Fruit fly (Drosophila melanogaster): Measurements from ENCODE around the gene dop.

dop gene

DNA sequence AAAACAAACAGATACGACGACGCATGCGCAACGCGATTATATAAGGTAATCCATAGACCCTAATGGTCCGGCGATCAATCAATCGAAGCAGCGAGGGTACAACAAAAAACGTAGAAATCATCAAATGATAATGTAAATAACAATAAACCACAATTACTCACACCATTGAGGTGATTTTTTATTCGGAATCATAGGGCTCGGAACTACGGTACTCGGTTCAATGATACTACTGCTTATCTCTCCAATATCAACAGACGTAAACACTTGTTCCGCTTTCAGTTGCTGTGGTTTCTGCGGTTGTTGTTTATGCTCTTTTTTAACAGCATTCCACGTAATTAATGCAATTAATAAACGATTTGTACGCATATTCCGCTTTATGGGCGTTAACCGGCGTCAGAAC, 32.1 kb downstream of the dop start:
- TF ChIP-seq Hr83 (GFP tag; optimal IDR thresholded peaks at IDR 0.05; ENCODE audit: poor library complexity, severe bottlenecking) (no peak), CG32264 (GFP tag; optimal IDR thresholded peaks at IDR 0.05) (no peak), psq (GFP tag; optimal IDR thresholded peaks at IDR 0.05) (no peak), HLH106 (tag; optimal IDR thresholded peaks at IDR 0.05) (no peak), CrebA (GFP tag; optimal IDR thresholded peaks at IDR 0.05; ENCODE audit: borderline replicate concordance) (no peak), Rel (GFP tag; optimal IDR thresholded peaks at IDR 0.05) (no peak), Rel (tag; optimal IDR thresholded peaks at IDR 0.05) (no peak), Hr78 (GFP tag; optimal IDR thresholded peaks at IDR 0.05) (no peak), Dfd (GFP tag; optimal IDR thresholded peaks at IDR 0.05) (no peak), br (GFP tag; optimal IDR thresholded peaks at IDR 0.05) (no peak), N (GFP tag; optimal IDR thresholded peaks at IDR 0.05) (no peak), tai (GFP tag; optimal IDR thresholded peaks at IDR 0.05) (no peak), lola (GFP tag; optimal IDR thresholded peaks at IDR 0.05) (no peak), OdsH (GFP tag; optimal IDR thresholded peaks at IDR 0.05) (no peak), dsf (GFP tag; optimal IDR thresholded peaks at IDR 0.05; ENCODE audit: borderline replicate concordance) (no peak), fru (GFP tag; optimal IDR thresholded peaks at IDR 0.05) (no peak), ey (GFP tag; optimal IDR thresholded peaks at IDR 0.05) (no peak), CG9705 (GFP tag; optimal IDR thresholded peaks at IDR 0.05) (no peak), dl (GFP tag; optimal IDR thresholded peaks at IDR 0.05; ENCODE audit: insufficient read depth in 1 of 2, partially characterized antibody in 2 of 2) (no peak)

- TF ChIP-seq Hr78 (GFP tag; optimal IDR thresholded peaks at IDR 0.05) (no peak), dl (GFP tag; optimal IDR thresholded peaks at IDR 0.05; ENCODE audit: insufficient read depth in 1 of 2, partially characterized antibody in 2 of 2) (no peak), Abd-B (GFP tag; optimal IDR thresholded peaks at IDR 0.05) (no peak), ey (GFP tag; optimal IDR thresholded peaks at IDR 0.05) (no peak), Hnf4 (GFP tag; optimal IDR thresholded peaks at IDR 0.05) (no peak), OdsH (GFP tag; optimal IDR thresholded peaks at IDR 0.05) (no peak), h (GFP tag; optimal IDR thresholded peaks at IDR 0.05) (no peak)
Measured at dm6 chr3L:15599190-15599589, 33.4 kb downstream of the dop start.

DNA sequence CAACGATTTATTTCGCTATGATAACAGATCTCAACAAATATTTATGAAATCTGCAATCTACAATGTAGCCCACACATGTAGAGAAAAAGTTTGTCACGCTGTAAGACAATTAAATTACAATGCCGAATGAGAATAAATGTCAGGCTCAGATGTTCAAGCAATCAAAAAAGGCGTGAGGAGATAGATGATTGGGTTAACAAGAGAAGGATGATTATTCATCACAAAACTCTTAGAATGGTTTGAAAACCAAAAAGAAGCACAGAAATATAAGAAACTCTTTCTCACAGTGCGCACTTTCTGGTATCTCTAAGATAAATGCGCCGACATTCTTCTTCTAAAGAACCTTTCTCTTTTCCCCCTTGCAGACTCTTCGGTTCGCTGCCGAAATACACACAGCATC, 34.2 kb downstream of the dop start:
- TF ChIP-seq Dfd (GFP tag; optimal IDR thresholded peaks at IDR 0.05) (no peak), Vsx2 (GFP tag; optimal IDR thresholded peaks at IDR 0.05; ENCODE audit: partially characterized antibody) (no peak), woc (GFP tag; optimal IDR thresholded peaks at IDR 0.05) (no peak), Rel (GFP tag; optimal IDR thresholded peaks at IDR 0.05) (no peak), Rel (tag; optimal IDR thresholded peaks at IDR 0.05) (no peak), sage (GFP tag; optimal IDR thresholded peaks at IDR 0.05) (no peak), tai (GFP tag; optimal IDR thresholded peaks at IDR 0.05) (no peak), Mio (GFP tag; optimal IDR thresholded peaks at IDR 0.05) (no peak), brk (GFP tag; optimal IDR thresholded peaks at IDR 0.05) (no peak), CG9705 (GFP tag; optimal IDR thresholded peaks at IDR 0.05) (no peak), HLH106 (tag; optimal IDR thresholded peaks at IDR 0.05) (no peak), br (GFP tag; optimal IDR thresholded peaks at IDR 0.05) (no peak), h (GFP tag; optimal IDR thresholded peaks at IDR 0.05) (no peak), CrebA (GFP tag; optimal IDR thresholded peaks at IDR 0.05; ENCODE audit: borderline replicate concordance) (no peak), jim (GFP tag; optimal IDR thresholded peaks at IDR 0.05) (no peak), rgr (GFP tag; optimal IDR thresholded peaks at IDR 0.05) (no peak), fru (GFP tag; optimal IDR thresholded peaks at IDR 0.05) (no peak), OdsH (GFP tag; optimal IDR thresholded peaks at IDR 0.05) (no peak), psq (GFP tag; optimal IDR thresholded peaks at IDR 0.05) (no peak), usp (GFP tag; optimal IDR thresholded peaks at IDR 0.05) (no peak)

DNA sequence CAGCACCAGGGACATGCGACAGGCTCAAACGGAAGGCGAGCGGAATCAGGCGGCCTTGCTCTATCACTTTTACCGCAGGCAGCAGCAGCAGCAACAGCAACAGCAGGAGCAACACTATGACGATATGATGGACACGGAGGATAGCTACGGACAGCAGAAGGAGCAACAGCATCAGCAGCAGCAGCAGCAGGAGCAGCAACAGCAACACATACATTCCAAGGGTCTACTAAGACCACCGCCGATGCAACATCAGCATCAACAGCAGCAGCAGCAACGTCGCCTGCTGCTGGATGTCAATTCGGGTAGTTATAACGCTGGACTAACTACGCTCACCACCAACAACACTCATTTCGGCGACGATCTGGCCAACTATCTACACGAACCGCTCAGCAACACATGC, 39.2 kb downstream of the dop start:
- TF ChIP-seq Vsx2 (GFP tag; optimal IDR thresholded peaks at IDR 0.05; ENCODE audit: partially characterized antibody) (no peak), Dfd (GFP tag; optimal IDR thresholded peaks at IDR 0.05) (peak; percentile 94)

DNA sequence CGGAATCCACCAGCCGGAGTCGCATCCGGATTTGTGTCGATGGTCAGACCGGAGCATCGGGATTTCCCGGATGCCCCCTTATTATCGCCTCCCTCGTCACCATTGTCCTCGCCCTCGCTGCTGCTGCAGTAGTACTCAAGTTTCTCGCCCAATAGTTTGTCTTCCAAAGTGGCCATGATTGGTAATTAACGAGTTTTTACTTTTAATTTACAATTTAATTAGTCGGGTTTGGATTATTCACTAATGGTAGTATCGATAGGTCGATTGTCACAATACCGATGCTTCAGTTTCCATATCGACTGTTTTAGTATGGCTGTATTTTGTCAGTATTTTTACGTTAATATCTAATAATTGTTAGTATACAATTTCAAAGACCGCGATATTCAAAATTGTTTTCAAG, 44.3 kb downstream of the dop start, which contains the start of gene CG7650:
Gene CG7650, minus strand, starts transcription at position 278 of the 400 bp plus-strand sequence.
- TF ChIP-seq fru (GFP tag; optimal IDR thresholded peaks at IDR 0.05): no peak
- TF ChIP-seq dmrt93B (GFP tag; optimal IDR thresholded peaks at IDR 0.05): no peak
- no peak for TF ChIP-seq Dif (GFP tag; optimal IDR thresholded peaks at IDR 0.05; ENCODE audit: partially characterized antibody)
- TF ChIP-seq lola (GFP tag; optimal IDR thresholded peaks at IDR 0.05): no peak
- TF ChIP-seq GATAd (GFP tag; optimal IDR thresholded peaks at IDR 0.05): no peak
- no peak for TF ChIP-seq CrebA (GFP tag; optimal IDR thresholded peaks at IDR 0.05; ENCODE audit: borderline replicate concordance)
- TF ChIP-seq foxo (GFP tag; optimal IDR thresholded peaks at IDR 0.05): no peak
- peak; percentile 67 for TF ChIP-seq brk (GFP tag; optimal IDR thresholded peaks at IDR 0.05)
- no peak for TF ChIP-seq sage (GFP tag; optimal IDR thresholded peaks at IDR 0.05)
- no peak for TF ChIP-seq jim (GFP tag; optimal IDR thresholded peaks at IDR 0.05)
- peak; percentile 77 for TF ChIP-seq Vsx2 (GFP tag; optimal IDR thresholded peaks at IDR 0.05; ENCODE audit: partially characterized antibody)
- no peak for TF ChIP-seq OdsH (GFP tag; optimal IDR thresholded peaks at IDR 0.05)
- TF ChIP-seq sv (GFP tag; optimal IDR thresholded peaks at IDR 0.05): no peak
- TF ChIP-seq Hnf4 (GFP tag; optimal IDR thresholded peaks at IDR 0.05): no peak
- TF ChIP-seq dsf (GFP tag; optimal IDR thresholded peaks at IDR 0.05; ENCODE audit: borderline replicate concordance): no peak
- TF ChIP-seq Jra (GFP tag; optimal IDR thresholded peaks at IDR 0.05): no peak
- TF ChIP-seq Rel (GFP tag; optimal IDR thresholded peaks at IDR 0.05): no peak
- TF ChIP-seq Rel (tag; optimal IDR thresholded peaks at IDR 0.05): peak; percentile 71
- TF ChIP-seq dl (GFP tag; optimal IDR thresholded peaks at IDR 0.05; ENCODE audit: insufficient read depth in 1 of 2, partially characterized antibody in 2 of 2): no peak
- no peak for TF ChIP-seq pan (optimal IDR thresholded peaks at IDR 0.05)
- no peak for TF ChIP-seq Abd-B (GFP tag; optimal IDR thresholded peaks at IDR 0.05)
- no peak for TF ChIP-seq rgr (GFP tag; optimal IDR thresholded peaks at IDR 0.05)
